Fruit fly (Drosophila melanogaster): ENCODE measurements around the gene CG43136.

dm6 chrX:5815720-5816119, 37.8 kb upstream of the CG43136 start, which contains the start of gene AgmNAT:
- no peak for TF ChIP-seq CG8478 (optimal IDR thresholded peaks at IDR 0.05)
- TF ChIP-seq CTCF (optimal IDR thresholded peaks at IDR 0.05): no peak
